Worm (Caenorhabditis elegans) whole organism, late embryonic: Measurements from ENCODE around the gene C27D8.4.

Experiments
- Y22D7AL.16 ChIP-seq: sonication (generic microtip); optimal IDR thresholded peaks from 2 replicates; lab custom pipeline; 2016; ENCODE audit warnings: missing genetic modification characterization, missing compliant biosample characterization
- ceh-45 ChIP-seq: fragments of 200-800 bp; sonication (Bioruptor generic); IDR thresholded peaks from 2 replicates; pipeline ENCODE4 v1.3.6; 2022; ENCODE audit warnings: missing genetic modification reagents, missing genetic modification characterization, missing compliant biosample characterization
- ceh-9 ChIP-seq: sonication (generic microtip); optimal IDR thresholded peaks from 2 replicates; lab custom pipeline; 2016; ENCODE audit warnings: mild to moderate bottlenecking, missing genetic modification characterization, inconsistent platforms, missing compliant biosample characterization
- dmd-4 ChIP-seq: sonication (generic microtip); optimal IDR thresholded peaks from 2 replicates; lab custom pipeline; 2016; ENCODE audit warnings: borderline replicate concordance, missing genetic modification characterization, missing compliant biosample characterization
- elt-2 ChIP-seq: sonication (generic microtip); optimal IDR thresholded peaks from 2 replicates; lab custom pipeline; 2016; ENCODE audit warnings: missing genetic modification reagents, missing genetic modification characterization, missing compliant biosample characterization
- fkh-10 ChIP-seq: fragments of 150-350 bp; optimal IDR thresholded peaks from 2 replicates; lab custom pipeline; 2014; ENCODE audit warnings: missing biosample characterization, missing genetic modification reagents, missing genetic modification characterization
- lin-11 ChIP-seq: fragments of 200-800 bp; sonication (Bioruptor generic); optimal IDR thresholded peaks from 2 replicates; lab custom pipeline; 2018; ENCODE audit warnings: mild to moderate bottlenecking, missing genetic modification characterization, missing compliant biosample characterization
- nfya-1 ChIP-seq: sonication (generic microtip); optimal IDR thresholded peaks from 2 replicates; lab custom pipeline; 2017; ENCODE audit warnings: missing genetic modification characterization, mild to moderate bottlenecking, missing compliant biosample characterization, antibody characterized with exemption, moderate library complexity
- nhr-232 ChIP-seq: sonication (generic microtip); optimal IDR thresholded peaks from 2 replicates; lab custom pipeline; 2016; ENCODE audit warnings: missing genetic modification characterization, missing compliant biosample characterization
- pag-3 ChIP-seq: sonication (generic microtip); optimal IDR thresholded peaks from 2 replicates; lab custom pipeline; 2016; ENCODE audit warnings: missing compliant biosample characterization, missing genetic modification characterization, borderline replicate concordance
- pha-4 ChIP-seq: fragments of 150-350 bp; optimal IDR thresholded peaks from 2 replicates; lab custom pipeline; 2018; ENCODE audit warnings: missing biosample characterization, missing genetic modification reagents, missing genetic modification characterization
- rnt-1 ChIP-seq: sonication (generic microtip); optimal IDR thresholded peaks from 2 replicates; lab custom pipeline; 2016; ENCODE audit warnings: missing genetic modification characterization, missing compliant biosample characterization
- tbx-2 ChIP-seq: sonication (generic microtip); optimal IDR thresholded peaks from 2 replicates; lab custom pipeline; 2016; ENCODE audit warnings: missing genetic modification characterization, missing compliant biosample characterization
- ttx-3 ChIP-seq: sonication (generic microtip); optimal IDR thresholded peaks from 2 replicates; lab custom pipeline; 2016; ENCODE audit warnings: missing genetic modification reagents, missing genetic modification characterization, missing compliant biosample characterization

DNA sequence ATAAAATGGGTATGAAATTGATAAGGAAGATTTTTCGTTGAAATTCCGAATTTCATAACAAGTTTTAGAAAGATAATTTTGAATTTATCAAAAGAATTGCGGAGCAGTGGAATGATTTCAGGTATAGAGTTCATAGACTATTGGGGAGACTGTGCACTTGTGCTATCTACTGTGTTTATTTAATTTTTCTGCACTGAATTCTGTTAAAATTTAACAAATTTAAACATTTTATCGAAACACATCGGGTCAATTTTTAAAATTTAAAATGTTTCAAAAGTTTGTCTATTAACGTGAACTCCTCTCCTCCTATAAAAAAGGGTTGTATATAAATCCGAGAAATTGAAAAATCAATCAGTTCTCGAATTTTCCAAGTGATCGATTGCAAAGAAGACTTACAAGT is 13.6 kb downstream of the C27D8.4 start, which contains the start of gene C27D8.1:
- no peak for TF ChIP-seq elt-2
- no peak for TF ChIP-seq tbx-2 (tag; lab: Kevin White, UChicago)
- TF ChIP-seq nhr-232 (tag; lab: Kevin White, UChicago) = no peak
- TF ChIP-seq pha-4 = no peak
- TF ChIP-seq ttx-3 (tag; lab: Kevin White, UChicago) = no peak
- TF ChIP-seq fkh-10 (GFP tag; lab: Kevin White, UChicago) = no peak
- TF ChIP-seq rnt-1 (tag; lab: Kevin White, UChicago) = no peak
- TF ChIP-seq ceh-45 (GFP tag; lab: Robert Waterston, UW) = no peak
- no peak for TF ChIP-seq nfya-1
- TF ChIP-seq lin-11 (tag; lab: Kevin White, UChicago) = no peak
- no peak for TF ChIP-seq dmd-4 (tag; lab: Kevin White, UChicago)
- no peak for TF ChIP-seq pag-3 (tag; lab: Kevin White, UChicago)
- no peak for TF ChIP-seq ceh-9 (tag; lab: Kevin White, UChicago)
- no peak for TF ChIP-seq Y22D7AL.16 (tag; lab: Kevin White, UChicago)
